Worm (Caenorhabditis elegans) whole organism, late embryonic: Measurements from ENCODE around the gene dep-1.
A peak's percentile ranks its signal among the peaks of the same experiment; 100 is the strongest.

ENCODE experiments used
- C08G9.2 ChIP-seq: sonication (generic microtip); optimal IDR thresholded peaks from 2 replicates; lab custom pipeline; 2016; ENCODE audit warnings: mild to moderate bottlenecking, missing genetic modification characterization, moderate library complexity, missing compliant biosample characterization
- C38D4.7 ChIP-seq: fragments of 200-800 bp; sonication (Bioruptor generic); optimal IDR thresholded peaks from 2 replicates; lab custom pipeline; 2018; ENCODE audit warnings: mild to moderate bottlenecking, missing genetic modification characterization, moderate library complexity, missing compliant biosample characterization
- F13H6.1 ChIP-seq: sonication (generic microtip); optimal IDR thresholded peaks from 2 replicates; lab custom pipeline; 2016; ENCODE audit warnings: missing genetic modification characterization, missing compliant biosample characterization
- K09A11.1 ChIP-seq: sonication (generic microtip); optimal IDR thresholded peaks from 2 replicates; lab custom pipeline; 2017; ENCODE audit warnings: antibody characterized with exemption, mild to moderate bottlenecking, missing genetic modification characterization, missing compliant biosample characterization; ENCODE audit not compliant: insufficient read depth
- ceh-14 ChIP-seq: sonication (generic microtip); optimal IDR thresholded peaks from 2 replicates; lab custom pipeline; 2016; ENCODE audit warnings: missing genotype, missing genetic modification characterization, missing compliant biosample characterization
- ceh-18 ChIP-seq: sonication (generic microtip); optimal IDR thresholded peaks from 2 replicates; lab custom pipeline; 2016; ENCODE audit warnings: missing genetic modification characterization, missing compliant biosample characterization
- ceh-2 ChIP-seq: sonication (generic microtip); optimal IDR thresholded peaks from 2 replicates; lab custom pipeline; 2016; ENCODE audit warnings: missing genotype, missing genetic modification characterization, missing compliant biosample characterization
- ceh-22 ChIP-seq: sonication (generic microtip); optimal IDR thresholded peaks from 2 replicates; lab custom pipeline; 2017; ENCODE audit warnings: missing biosample characterization, missing genetic modification characterization
- ceh-34 ChIP-seq: sonication (generic microtip); optimal IDR thresholded peaks from 2 replicates; lab custom pipeline; 2016; ENCODE audit warnings: mild to moderate bottlenecking, missing genetic modification characterization, missing compliant biosample characterization
- ceh-45 ChIP-seq: fragments of 200-800 bp; sonication (Bioruptor generic); IDR thresholded peaks from 2 replicates; pipeline ENCODE4 v1.3.6; 2022; ENCODE audit warnings: missing genetic modification reagents, missing genetic modification characterization, missing compliant biosample characterization
- ceh-6 ChIP-seq: fragments of 200-800 bp; sonication (Bioruptor generic); optimal IDR thresholded peaks from 2 replicates; lab custom pipeline; 2018; ENCODE audit warnings: mild to moderate bottlenecking, missing genetic modification characterization, missing compliant biosample characterization
- ceh-9 ChIP-seq: sonication (generic microtip); optimal IDR thresholded peaks from 2 replicates; lab custom pipeline; 2016; ENCODE audit warnings: mild to moderate bottlenecking, missing genetic modification characterization, inconsistent platforms, missing compliant biosample characterization
- che-1 ChIP-seq: sonication (generic microtip); optimal IDR thresholded peaks from 2 replicates; lab custom pipeline; 2016; ENCODE audit warnings: mild to moderate bottlenecking, missing genetic modification characterization, missing compliant biosample characterization
- elt-2 ChIP-seq: sonication (generic microtip); optimal IDR thresholded peaks from 2 replicates; lab custom pipeline; 2016; ENCODE audit warnings: missing genetic modification reagents, missing genetic modification characterization, missing compliant biosample characterization
- elt-4 ChIP-seq: sonication (generic microtip); optimal IDR thresholded peaks from 2 replicates; lab custom pipeline; 2016; ENCODE audit warnings: missing genetic modification characterization, missing compliant biosample characterization
- fkh-6 ChIP-seq: sonication (generic microtip); optimal IDR thresholded peaks from 2 replicates; lab custom pipeline; 2016; ENCODE audit warnings: missing genetic modification characterization, missing compliant biosample characterization
- gmeb-2 ChIP-seq: sonication (generic microtip); optimal IDR thresholded peaks from 2 replicates; lab custom pipeline; 2016; ENCODE audit warnings: missing genetic modification characterization, inconsistent platforms, missing compliant biosample characterization
- hlh-15 ChIP-seq: sonication (generic microtip); optimal IDR thresholded peaks from 2 replicates; lab custom pipeline; 2016; ENCODE audit warnings: missing genetic modification characterization, missing compliant biosample characterization
- mec-3 ChIP-seq: sonication (generic microtip); optimal IDR thresholded peaks from 2 replicates; lab custom pipeline; 2016; ENCODE audit warnings: borderline replicate concordance, missing genetic modification characterization, missing compliant biosample characterization
- odd-2 ChIP-seq: sonication (generic microtip); optimal IDR thresholded peaks from 2 replicates; lab custom pipeline; 2017; ENCODE audit warnings: antibody characterized with exemption, mild to moderate bottlenecking, missing genetic modification characterization, missing compliant biosample characterization
- pat-9 ChIP-seq: fragments of 200-800 bp; sonication (Bioruptor generic); optimal IDR thresholded peaks from 2 replicates; lab custom pipeline; 2018; ENCODE audit warnings: mild to moderate bottlenecking, missing genetic modification characterization, moderate library complexity, missing compliant biosample characterization
- pha-2 ChIP-seq: sonication (generic microtip); optimal IDR thresholded peaks from 2 replicates; lab custom pipeline; 2017; ENCODE audit warnings: mild to moderate bottlenecking, missing genetic modification characterization, missing compliant biosample characterization
- pros-1 ChIP-seq: fragments of 150-350 bp; optimal IDR thresholded peaks from 2 replicates; lab custom pipeline; 2014; ENCODE audit warnings: missing biosample characterization, missing genetic modification reagents, missing genetic modification characterization
- ref-2 ChIP-seq: sonication (generic microtip); optimal IDR thresholded peaks from 2 replicates; lab custom pipeline; 2016; ENCODE audit warnings: missing genetic modification characterization, missing compliant biosample characterization
- sdc-2 ChIP-seq: sonication (generic microtip); optimal IDR thresholded peaks from 2 replicates; lab custom pipeline; 2016; ENCODE audit warnings: missing genotype, missing genetic modification characterization, missing compliant biosample characterization
- sox-2 ChIP-seq: fragments of 200-800 bp; sonication (Bioruptor generic); IDR thresholded peaks from 2 replicates; pipeline ENCODE4 v1.3.6; 2022; ENCODE audit warnings: missing genetic modification reagents, missing genetic modification characterization, missing compliant biosample characterization
- sox-4 ChIP-seq: sonication (generic microtip); optimal IDR thresholded peaks from 2 replicates; lab custom pipeline; 2017; ENCODE audit warnings: mild to moderate bottlenecking, missing genetic modification characterization, inconsistent platforms, missing compliant biosample characterization
- syd-9 ChIP-seq: sonication (generic microtip); optimal IDR thresholded peaks from 2 replicates; lab custom pipeline; 2016; ENCODE audit warnings: mild to moderate bottlenecking, missing genetic modification characterization, moderate library complexity, missing compliant biosample characterization
- ttx-3 ChIP-seq: sonication (generic microtip); optimal IDR thresholded peaks from 2 replicates; lab custom pipeline; 2016; ENCODE audit warnings: missing genetic modification reagents, missing genetic modification characterization, missing compliant biosample characterization
- unc-42 ChIP-seq: sonication (generic microtip); optimal IDR thresholded peaks from 2 replicates; lab custom pipeline; 2016; ENCODE audit warnings: missing genotype, missing genetic modification characterization, missing compliant biosample characterization
- unc-55 ChIP-seq: sonication (generic microtip); optimal IDR thresholded peaks from 2 replicates; lab custom pipeline; 2017; ENCODE audit warnings: missing biosample characterization, missing genetic modification reagents, missing genetic modification characterization
- unc-86 ChIP-seq: sonication (generic microtip); optimal IDR thresholded peaks from 2 replicates; lab custom pipeline; 2016; ENCODE audit warnings: missing genetic modification characterization, missing compliant biosample characterization

Gene dep-1

DNA sequence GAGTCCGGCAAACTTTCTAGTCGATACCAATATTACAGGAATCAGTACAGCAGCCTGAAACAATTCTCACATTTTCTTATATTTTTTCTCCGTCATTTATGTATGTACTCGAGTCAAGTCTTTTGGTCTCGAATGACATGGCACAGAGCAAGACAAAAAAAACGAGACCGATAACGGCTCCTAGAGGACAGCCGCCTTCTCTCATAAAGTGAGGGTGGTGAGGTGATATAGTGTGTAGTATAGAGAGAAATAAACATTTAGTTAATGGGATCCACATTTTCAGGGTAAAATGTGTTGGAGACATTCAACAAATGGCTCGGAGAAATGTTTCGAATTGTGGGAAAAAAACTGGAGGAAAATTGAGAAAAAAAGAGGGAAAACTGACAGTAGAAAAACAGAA is 57.4 kb downstream of the dep-1 start:
- TF ChIP-seq syd-9 (tag; lab: Kevin White, UChicago) (no peak), F13H6.1 (no peak), hlh-15 (tag; lab: Kevin White, UChicago) (no peak), ceh-18 (tag; lab: Kevin White, UChicago) (peak; percentile 42), elt-2 (tag; lab: Kevin White, UChicago) (no peak)

ce11 chrII:8961450-8961849 is 58.1 kb downstream of the dep-1 start:
- TF ChIP-seq unc-55 (peak; percentile 70), sox-2 (GFP tag; lab: Robert Waterston, UW) (no peak)

DNA sequence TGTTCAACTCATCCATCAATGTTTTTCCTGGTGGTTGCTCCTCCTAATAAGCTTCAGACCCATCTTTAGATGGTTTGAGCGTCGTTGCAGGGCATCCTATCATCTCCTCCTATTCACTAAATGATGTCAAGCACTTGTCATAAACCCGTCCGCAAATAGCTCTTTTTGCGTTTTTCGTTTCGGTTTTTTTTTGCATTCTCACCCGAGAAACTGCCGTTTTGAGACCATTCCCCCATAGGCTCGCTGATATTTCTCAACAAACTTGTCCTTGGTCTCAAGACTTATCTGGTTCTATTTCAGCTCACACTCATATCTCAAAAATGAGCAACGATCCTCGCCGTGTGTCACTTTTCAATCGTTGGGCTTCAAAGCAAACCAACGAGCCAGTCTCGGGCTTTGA is 59.2 kb downstream of the dep-1 start, which contains the start of gene cal-2:
Gene cal-2 (plus strand): TSS at position 301 of the 400 bp plus-strand sequence.
- no peak for TF ChIP-seq mec-3 (tag; lab: Kevin White, UChicago)
- TF ChIP-seq C38D4.7, result no peak
- no peak for TF ChIP-seq pha-2 (tag; lab: Kevin White, UChicago)
- no peak for TF ChIP-seq sox-4 (tag; lab: Kevin White, UChicago)
- no peak for TF ChIP-seq pros-1 (tag; lab: Kevin White, UChicago)
- TF ChIP-seq ceh-22, result no peak
- no peak for TF ChIP-seq ceh-45 (GFP tag; lab: Robert Waterston, UW)
- no peak for TF ChIP-seq unc-42 (tag; lab: Kevin White, UChicago)
- TF ChIP-seq F13H6.1, result no peak
- no peak for TF ChIP-seq ttx-3 (tag; lab: Kevin White, UChicago)
- TF ChIP-seq K09A11.1 (tag; lab: Kevin White, UChicago), result no peak
- no peak for TF ChIP-seq syd-9 (tag; lab: Kevin White, UChicago)
- no peak for TF ChIP-seq ceh-2
- TF ChIP-seq elt-4 (tag; lab: Kevin White, UChicago), result no peak
- TF ChIP-seq pat-9, result no peak
- no peak for TF ChIP-seq ceh-6 (GFP tag; lab: Kevin White, UChicago)
- no peak for TF ChIP-seq fkh-6 (tag; lab: Kevin White, UChicago)
- no peak for TF ChIP-seq ceh-34 (tag; lab: Kevin White, UChicago)
- TF ChIP-seq che-1 (tag; lab: Kevin White, UChicago), result no peak

DNA sequence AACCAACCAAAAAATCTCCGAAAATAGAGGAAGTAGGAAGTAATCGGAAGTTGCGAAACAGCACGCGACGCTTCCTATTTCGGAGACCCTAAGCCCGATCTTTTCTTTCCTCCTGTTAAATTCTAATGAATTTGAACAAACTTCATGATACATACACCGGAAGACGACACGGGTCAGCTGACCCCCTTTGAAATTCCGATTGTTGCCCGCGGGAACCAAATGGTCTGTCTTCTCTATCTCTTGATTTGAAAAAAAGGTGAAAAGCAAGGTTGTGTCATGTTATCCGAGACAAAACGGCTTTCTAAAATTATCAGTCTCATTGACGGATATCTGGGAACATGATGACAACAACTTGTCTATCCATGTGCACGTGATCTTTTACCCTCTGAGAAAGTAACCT is 60.5 kb downstream of the dep-1 start:
- TF ChIP-seq gmeb-2 (tag; lab: Kevin White, UChicago) (no peak), ceh-9 (tag; lab: Kevin White, UChicago) (no peak), unc-55 (peak; percentile 66), ceh-14 (tag; lab: Kevin White, UChicago) (no peak), ceh-18 (tag; lab: Kevin White, UChicago) (peak; percentile 16), odd-2 (tag; lab: Kevin White, UChicago) (no peak), ref-2 (tag; lab: Kevin White, UChicago) (no peak), sdc-2 (tag; lab: Kevin White, UChicago) (no peak), C08G9.2 (tag; lab: Kevin White, UChicago) (no peak)

ce11 chrII:8956896-8957295 is 62.7 kb downstream of the dep-1 start:
- peak; percentile 9 for TF ChIP-seq ceh-14 (tag; lab: Kevin White, UChicago)
- TF ChIP-seq unc-86 (tag; lab: Kevin White, UChicago), result no peak
- peak; percentile 95 for TF ChIP-seq unc-42 (tag; lab: Kevin White, UChicago)
- TF ChIP-seq, all 69 proteins: peak for 2
